Worm (Caenorhabditis elegans): ENCODE measurements around the gene C33G8.2.

DNA sequence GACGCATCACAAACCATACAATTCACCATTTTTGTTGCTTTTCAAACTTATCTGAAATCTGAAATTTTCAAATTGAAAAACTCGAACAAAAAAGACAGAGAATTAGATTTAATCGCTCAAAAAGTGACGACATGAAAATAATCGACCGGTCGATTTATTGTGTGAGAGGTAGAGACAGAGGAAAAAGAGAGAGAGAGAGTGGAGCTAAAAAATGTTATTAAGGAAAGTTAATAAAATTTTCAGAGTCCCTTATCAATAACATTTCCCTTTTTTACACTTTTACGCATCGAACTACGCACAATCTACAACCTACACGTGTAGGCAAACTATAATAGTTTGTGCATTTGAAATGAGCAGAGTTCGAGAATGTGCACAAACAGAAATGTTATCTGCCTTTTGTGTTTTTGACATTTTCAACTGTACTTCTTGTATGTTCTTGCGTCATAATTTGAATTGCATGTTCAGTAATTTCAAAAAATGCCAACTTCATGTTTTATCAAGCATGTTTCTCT lies 12.5 kb upstream of the C33G8.2 start, which contains the start of gene nhr-107:
- TF ChIP-seq unc-62 (GFP tag; optimal IDR thresholded peaks at IDR 0.05) (no peak), pax-3 (tag; optimal IDR thresholded peaks at IDR 0.05) (no peak), unc-86 (tag; optimal IDR thresholded peaks at IDR 0.05) (no peak), nhr-77 (tag; optimal IDR thresholded peaks at IDR 0.05) (no peak), lsy-2 (tag; optimal IDR thresholded peaks at IDR 0.05) (no peak), elt-3 (tag; optimal IDR thresholded peaks at IDR 0.05) (no peak), nhr-12 (tag; optimal IDR thresholded peaks at IDR 0.05) (no peak)

Data from whole organism, L1 larva.